Worm (Caenorhabditis elegans) whole organism, mixed stage, embryonic: Measurements from ENCODE around the gene hhat-2.

ENCODE experiments used
- M03D4.4 ChIP-seq: sonication (generic microtip); optimal IDR thresholded peaks from 2 replicates; lab custom pipeline; 2017; ENCODE audit warnings: mild to moderate bottlenecking, missing genetic modification characterization, missing compliant biosample characterization
- bed-3 ChIP-seq: fragments of 200-800 bp; sonication (Bioruptor generic); optimal IDR thresholded peaks from 3 replicates; lab custom pipeline; 2018; ENCODE audit warnings: mild to moderate bottlenecking, missing genetic modification characterization, moderate library complexity, missing compliant biosample characterization
- blmp-1 ChIP-seq: fragments of 150-350 bp; optimal IDR thresholded peaks from 2 replicates; lab custom pipeline; 2014; ENCODE audit warnings: missing biosample characterization, missing genetic modification characterization
- ceh-39 ChIP-seq: fragments of 150-350 bp; optimal IDR thresholded peaks from 2 replicates; lab custom pipeline; 2014; ENCODE audit warnings: missing biosample characterization, missing genetic modification characterization
- ceh-43 ChIP-seq: fragments of 200-800 bp; sonication (Bioruptor generic); optimal IDR thresholded peaks from 2 replicates; lab custom pipeline; 2018; ENCODE audit warnings: mild to moderate bottlenecking, missing genetic modification characterization, moderate library complexity, missing compliant biosample characterization
- ceh-83 ChIP-seq: fragments of 200-800 bp; sonication (Bioruptor generic); optimal IDR thresholded peaks from 2 replicates; lab custom pipeline; 2018; ENCODE audit warnings: mild to moderate bottlenecking, missing genetic modification characterization, missing compliant biosample characterization
- ces-1 ChIP-seq: fragments of 150-350 bp; optimal IDR thresholded peaks from 2 replicates; lab custom pipeline; 2014; ENCODE audit warnings: missing biosample characterization, missing genetic modification reagents, missing genetic modification characterization
- cnd-1 ChIP-seq: fragments of 200-800 bp; sonication (Bioruptor generic); optimal IDR thresholded peaks from 2 replicates; lab custom pipeline; 2018; ENCODE audit warnings: mild to moderate bottlenecking, missing genetic modification characterization, missing compliant biosample characterization
- drap-1 ChIP-seq: fragments of 200-800 bp; sonication (Bioruptor generic); optimal IDR thresholded peaks from 3 replicates; lab custom pipeline; 2018; ENCODE audit warnings: mild to moderate bottlenecking, missing genetic modification characterization, missing compliant biosample characterization
- elt-1 ChIP-seq: sonication (generic microtip); optimal IDR thresholded peaks from 2 replicates; lab custom pipeline; 2017; ENCODE audit warnings: missing genetic modification characterization, mild to moderate bottlenecking, missing compliant biosample characterization, antibody characterized with exemption, moderate library complexity, borderline replicate concordance; ENCODE audit not compliant: insufficient read depth
- elt-3 ChIP-seq: fragments of 150-350 bp; optimal IDR thresholded peaks from 2 replicates; lab custom pipeline; 2014; ENCODE audit warnings: missing biosample characterization, missing genetic modification characterization
- flh-1 ChIP-seq: fragments of 200-800 bp; sonication (Bioruptor generic); optimal IDR thresholded peaks from 2 replicates; lab custom pipeline; 2018; ENCODE audit warnings: mild to moderate bottlenecking, missing genetic modification characterization, moderate library complexity, missing compliant biosample characterization
- ham-2 ChIP-seq: fragments of 200-800 bp; sonication (Bioruptor generic); optimal IDR thresholded peaks from 2 replicates; lab custom pipeline; 2018; ENCODE audit warnings: mild to moderate bottlenecking, missing genetic modification characterization, missing compliant biosample characterization
- hlh-1 ChIP-seq: fragments of 150-350 bp; optimal IDR thresholded peaks from 2 replicates; lab custom pipeline; 2014; ENCODE audit warnings: missing biosample characterization, missing genetic modification reagents, missing genetic modification characterization
- lin-13 ChIP-seq: fragments of 150-350 bp; optimal IDR thresholded peaks from 2 replicates; lab custom pipeline; 2014; ENCODE audit warnings: missing biosample characterization, missing genetic modification characterization
- lin-32 ChIP-seq: fragments of 200-800 bp; sonication (Bioruptor generic); optimal IDR thresholded peaks from 2 replicates; lab custom pipeline; 2018; ENCODE audit warnings: mild to moderate bottlenecking, missing genetic modification characterization, missing compliant biosample characterization
- lsy-2 ChIP-seq: fragments of 150-350 bp; optimal IDR thresholded peaks from 2 replicates; lab custom pipeline; 2014; ENCODE audit warnings: missing biosample characterization, missing genetic modification characterization
- mab-5 ChIP-seq: fragments of 150-350 bp; optimal IDR thresholded peaks from 2 replicates; lab custom pipeline; 2014; ENCODE audit warnings: missing biosample characterization, missing genetic modification characterization
- mls-2 ChIP-seq: sonication (generic microtip); optimal IDR thresholded peaks from 2 replicates; lab custom pipeline; 2016; ENCODE audit warnings: mild to moderate bottlenecking, missing genetic modification characterization, moderate library complexity, missing compliant biosample characterization
- nhr-12 ChIP-seq: fragments of 150-350 bp; optimal IDR thresholded peaks from 2 replicates; lab custom pipeline; 2014; ENCODE audit warnings: missing biosample characterization, missing genetic modification characterization
- nhr-2 ChIP-seq: fragments of 150-350 bp; optimal IDR thresholded peaks from 2 replicates; lab custom pipeline; 2014; ENCODE audit warnings: missing biosample characterization, missing genetic modification characterization
- nhr-237 ChIP-seq: fragments of 150-350 bp; optimal IDR thresholded peaks from 2 replicates; lab custom pipeline; 2014; ENCODE audit warnings: missing biosample characterization, missing genetic modification characterization
- nhr-28 ChIP-seq: fragments of 150-350 bp; optimal IDR thresholded peaks from 2 replicates; lab custom pipeline; 2014; ENCODE audit warnings: missing biosample characterization, missing genetic modification characterization
- nhr-76 ChIP-seq: sonication (generic microtip); optimal IDR thresholded peaks from 2 replicates; lab custom pipeline; 2017; ENCODE audit warnings: missing biosample characterization, missing genetic modification characterization
- pha-4 ChIP-seq: fragments of 150-350 bp; optimal IDR thresholded peaks from 2 replicates; lab custom pipeline; 2018; ENCODE audit warnings: missing biosample characterization, missing genetic modification reagents, missing genetic modification characterization
- sem-2 ChIP-seq: fragments of 200-800 bp; sonication (Bioruptor generic); optimal IDR thresholded peaks from 2 replicates; lab custom pipeline; 2018; ENCODE audit warnings: mild to moderate bottlenecking, missing genetic modification characterization, missing compliant biosample characterization
- snpc-4 ChIP-seq: fragments of 150-350 bp; optimal IDR thresholded peaks from 2 replicates; lab custom pipeline; 2014; ENCODE audit warnings: missing biosample characterization, missing genetic modification characterization
- sptf-1 ChIP-seq: sonication (generic microtip); optimal IDR thresholded peaks from 2 replicates; lab custom pipeline; 2017; ENCODE audit warnings: mild to moderate bottlenecking, missing genetic modification characterization, moderate library complexity, missing compliant biosample characterization
- tbx-8 ChIP-seq: fragments of 200-800 bp; sonication (Bioruptor generic); optimal IDR thresholded peaks from 2 replicates; lab custom pipeline; 2018; ENCODE audit warnings: mild to moderate bottlenecking, missing genetic modification characterization, moderate library complexity, missing compliant biosample characterization
- unc-120 ChIP-seq: sonication (generic microtip); optimal IDR thresholded peaks from 2 replicates; lab custom pipeline; 2017; ENCODE audit warnings: missing genetic modification characterization, missing compliant biosample characterization; ENCODE audit not compliant: poor library complexity, severe bottlenecking
- unc-62 ChIP-seq: fragments of 150-350 bp; optimal IDR thresholded peaks from 2 replicates; lab custom pipeline; 2014; ENCODE audit warnings: missing biosample characterization, missing genetic modification reagents, missing genetic modification characterization
- ztf-11 ChIP-seq: fragments of 150-350 bp; optimal IDR thresholded peaks from 2 replicates; lab custom pipeline; 2014; ENCODE audit warnings: missing biosample characterization, missing genetic modification characterization

hhat-2 gene

ce11 chrIV:14800931-14801330, 28.0 kb downstream of the hhat-2 start:
- TF ChIP-seq bed-3 (GFP tag; lab: Kevin White, UChicago) (no peak), sptf-1 (tag; lab: Kevin White, UChicago) (no peak), unc-62 (GFP tag; lab: Kevin White, UChicago) (no peak), nhr-76 (no peak), ceh-39 (tag; lab: Kevin White, UChicago) (no peak), nhr-12 (tag; lab: Kevin White, UChicago) (no peak), ces-1 (no peak), M03D4.4 (tag; lab: Kevin White, UChicago) (no peak), ceh-83 (GFP tag; lab: Kevin White, UChicago) (no peak), sem-2 (GFP tag; lab: Kevin White, UChicago) (no peak)
- TF ChIP-seq, all 35 proteins: peak for 0

DNA sequence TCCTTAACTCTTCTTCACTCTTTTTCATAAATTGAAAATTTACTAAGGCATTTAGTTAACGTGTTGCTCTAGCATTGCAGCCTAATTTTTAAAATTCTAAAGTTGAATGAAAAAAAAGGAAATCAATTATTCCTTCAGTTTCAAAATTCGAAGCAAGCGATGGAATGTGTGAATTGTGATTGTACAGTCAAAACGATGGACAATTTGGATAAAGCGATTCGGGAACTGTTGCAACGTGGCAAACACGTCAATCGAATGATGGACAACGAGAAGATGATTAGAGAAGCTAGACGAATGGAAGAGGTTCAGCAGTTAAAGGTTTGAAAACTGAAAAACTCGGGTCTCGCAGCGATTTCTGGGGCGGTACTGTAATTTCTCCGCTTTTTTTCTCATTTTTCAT, 29.7 kb downstream of the hhat-2 start, which contains the start of gene Y57G11C.14:
Gene Y57G11C.14, plus strand, starts transcription at position 126 of the 400 bp plus-strand sequence.
- TF ChIP-seq elt-3 (tag; lab: Kevin White, UChicago) = no peak
- TF ChIP-seq mls-2 (tag; lab: Kevin White, UChicago) = no peak
- no peak for TF ChIP-seq mab-5
- TF ChIP-seq bed-3 (GFP tag; lab: Kevin White, UChicago) = no peak
- no peak for TF ChIP-seq drap-1 (GFP tag; lab: Kevin White, UChicago)
- TF ChIP-seq flh-1 = no peak
- no peak for TF ChIP-seq blmp-1 (tag; lab: Kevin White, UChicago)
- no peak for TF ChIP-seq nhr-28 (tag; lab: Kevin White, UChicago)
- TF ChIP-seq lsy-2 = no peak
- TF ChIP-seq unc-120 (tag; lab: Kevin White, UChicago) = no peak
- no peak for TF ChIP-seq elt-1
- no peak for TF ChIP-seq tbx-8 (GFP tag; lab: Kevin White, UChicago)
- no peak for TF ChIP-seq sptf-1 (tag; lab: Kevin White, UChicago)
- no peak for TF ChIP-seq hlh-1 (tag; lab: Kevin White, UChicago)
- TF ChIP-seq M03D4.4 (tag; lab: Kevin White, UChicago) = no peak
- TF ChIP-seq lin-32 = no peak
- no peak for TF ChIP-seq snpc-4 (tag; lab: Kevin White, UChicago)
- TF ChIP-seq nhr-12 (tag; lab: Kevin White, UChicago) = no peak
- no peak for TF ChIP-seq ces-1
- TF ChIP-seq sem-2 (GFP tag; lab: Kevin White, UChicago) = no peak
- TF ChIP-seq, all 35 proteins: peak for 0

DNA sequence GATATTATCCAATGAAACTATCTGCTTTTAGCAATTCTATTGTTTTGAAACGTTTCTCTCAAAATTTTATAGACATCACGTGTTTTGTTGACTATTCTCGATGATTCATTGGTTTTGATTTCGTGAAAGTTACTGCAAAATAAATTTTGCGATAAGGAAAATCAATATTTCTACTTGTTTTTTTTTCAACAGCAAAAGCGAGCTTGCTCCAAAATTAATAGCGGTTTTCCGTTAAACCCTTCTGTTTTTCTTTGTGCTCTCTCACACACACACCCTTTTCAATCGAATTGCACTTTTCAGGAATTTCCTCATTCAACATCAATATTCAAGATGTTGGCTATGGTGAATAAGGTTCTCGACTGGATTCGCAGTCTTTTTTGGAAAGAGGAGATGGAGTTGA, 31.1 kb downstream of the hhat-2 start, which contains the start of gene arl-8:
Gene arl-8, plus strand, starts transcription at position 301 of the 400 bp plus-strand sequence.
- TF ChIP-seq nhr-237 (tag; lab: Kevin White, UChicago) (no peak), ceh-83 (GFP tag; lab: Kevin White, UChicago) (no peak), pha-4 (tag; lab: Kevin White, UChicago) (no peak), M03D4.4 (tag; lab: Kevin White, UChicago) (no peak), cnd-1 (tag; lab: Kevin White, UChicago) (no peak)
- TF ChIP-seq, all 35 proteins: peak for 0

- TF ChIP-seq ceh-43 (GFP tag; lab: Kevin White, UChicago) (no peak), M03D4.4 (tag; lab: Kevin White, UChicago) (no peak), lin-13 (tag; lab: Kevin White, UChicago) (no peak), hlh-1 (tag; lab: Kevin White, UChicago) (no peak), ces-1 (no peak), ztf-11 (tag; lab: Kevin White, UChicago) (no peak), sem-2 (GFP tag; lab: Kevin White, UChicago) (no peak), unc-120 (tag; lab: Kevin White, UChicago) (no peak), pha-4 (tag; lab: Kevin White, UChicago) (no peak), cnd-1 (tag; lab: Kevin White, UChicago) (no peak), drap-1 (GFP tag; lab: Kevin White, UChicago) (no peak), ceh-39 (tag; lab: Kevin White, UChicago) (no peak), nhr-237 (tag; lab: Kevin White, UChicago) (no peak), ham-2 (GFP tag; lab: Kevin White, UChicago) (no peak), mls-2 (tag; lab: Kevin White, UChicago) (no peak), nhr-2 (no peak), mab-5 (no peak)
Observed at ce11 chrIV:14797354-14797753, 31.6 kb downstream of the hhat-2 start, which contains the start of the genes Y57G11C.1147 and nuo-3. Gene Y57G11C.1147 (minus strand): TSS chrIV:14797514. Gene nuo-3 (minus strand): TSS chrIV:14797544.
